Fruit fly (Drosophila melanogaster): ENCODE measurements around the gene CG2218.

The CG2218 gene

dm6 chr3R:30428459-30428858, 383 bp upstream of the CG2218 start, which contains the start of gene CG15533:
Gene CG15533, plus strand, starts transcription at chr3R:30428820.
- TF ChIP-seq CG4820 (GFP tag; optimal IDR thresholded peaks at IDR 0.05) (no peak), Ets65A (GFP tag) (peak; percentile 52), CG18476 (GFP tag; optimal IDR thresholded peaks at IDR 0.05) (no peak), CG2875 (GFP tag; optimal IDR thresholded peaks at IDR 0.05) (no peak), tll (GFP tag; optimal IDR thresholded peaks at IDR 0.05) (no peak), sug (tag; optimal IDR thresholded peaks at IDR 0.05) (peak; percentile 94), Kr (GFP tag; optimal IDR thresholded peaks at IDR 0.05) (no peak), exex (tag; optimal IDR thresholded peaks at IDR 0.05) (peak; percentile 88), cwo (GFP tag; optimal IDR thresholded peaks at IDR 0.05) (peak; percentile 2), CG3065 (GFP tag; optimal IDR thresholded peaks at IDR 0.05) (no peak), mirr (GFP tag; optimal IDR thresholded peaks at IDR 0.05) (no peak)

- TF ChIP-seq Rx (GFP tag; IDR thresholded peaks at IDR 0.05) (no peak), CG2116 (GFP tag; optimal IDR thresholded peaks at IDR 0.05) (no peak), CG15269 (tag; optimal IDR thresholded peaks at IDR 0.05) (no peak), BEAF-32 (GFP tag; optimal IDR thresholded peaks at IDR 0.05) (no peak), CG14710 (tag; optimal IDR thresholded peaks at IDR 0.05) (no peak), CG6791 (GFP tag; IDR thresholded peaks at IDR 0.05; ENCODE audit: partially characterized antibody) (no peak), Gsc (GFP tag; IDR thresholded peaks at IDR 0.05) (no peak), tna (GFP tag; IDR thresholded peaks at IDR 0.05; ENCODE audit: partially characterized antibody) (no peak), Nf-YC (tag; optimal IDR thresholded peaks at IDR 0.05) (no peak), CG1792 (GFP tag; optimal IDR thresholded peaks at IDR 0.05) (no peak), gsb-n (tag; optimal IDR thresholded peaks at IDR 0.05) (no peak), CG7928 (GFP tag; optimal IDR thresholded peaks at IDR 0.05) (no peak), Nf-YB (GFP tag; optimal IDR thresholded peaks at IDR 0.05) (no peak), CG13624 (GFP tag; optimal IDR thresholded peaks at IDR 0.05) (no peak)
Observed at dm6 chr3R:30426626-30427025, 1.4 kb downstream of the CG2218 start.

dm6 chr3R:30425622-30426021, 2.5 kb downstream of the CG2218 start:
- TF ChIP-seq row (GFP tag; IDR thresholded peaks at IDR 0.05) (peak; percentile 17; the same call in 1 of the 3 replicates), CG42726 (GFP tag; IDR thresholded peaks at IDR 0.05; ENCODE audit: partially characterized antibody) (0 out of 2 replicates have a peak, but pooled peaks have one; percentile 4), CG6791 (GFP tag; IDR thresholded peaks at IDR 0.05; ENCODE audit: partially characterized antibody) (no peak), CG3995 (GFP tag; optimal IDR thresholded peaks at IDR 0.05) (peak; percentile 72), CG8388 (GFP tag; optimal IDR thresholded peaks at IDR 0.05) (peak; percentile 19), D19A (tag; optimal IDR thresholded peaks at IDR 0.05) (no peak), cwo (GFP tag; optimal IDR thresholded peaks at IDR 0.05) (peak; percentile 78), exex (tag; optimal IDR thresholded peaks at IDR 0.05) (peak; percentile 10)

dm6 chr3R:30424993-30425392, 3.1 kb downstream of the CG2218 start, which contains the start of gene CG15536:
Gene CG15536, minus strand, starts transcription at chr3R:30425162.
- TF ChIP-seq stwl (tag; optimal IDR thresholded peaks at IDR 0.05) = peak; percentile 72
- no peak for TF ChIP-seq fd64A (GFP tag; optimal IDR thresholded peaks at IDR 0.05)
- TF ChIP-seq CrebB (tag; optimal IDR thresholded peaks at IDR 0.05) = no peak
- no peak for TF ChIP-seq CG30431 (GFP tag; optimal IDR thresholded peaks at IDR 0.05)
- TF ChIP-seq Fer3 (tag; optimal IDR thresholded peaks at IDR 0.05) = no peak
- no peak for TF ChIP-seq CG18476 (GFP tag; optimal IDR thresholded peaks at IDR 0.05)
- peak; percentile 15; the same call in 2 of the 3 replicates for TF ChIP-seq zen2 (GFP tag; IDR thresholded peaks at IDR 0.05; ENCODE audit: partially characterized antibody)
- no peak for TF ChIP-seq Lpt (GFP tag; optimal IDR thresholded peaks at IDR 0.05)
- TF ChIP-seq toy (GFP tag; IDR thresholded peaks at IDR 0.05) = no peak
- no peak for TF ChIP-seq kay (GFP tag; optimal IDR thresholded peaks at IDR 0.05)
- TF ChIP-seq grau (tag; optimal IDR thresholded peaks at IDR 0.05) = peak; percentile 17
- no peak for TF ChIP-seq Dip2 (GFP tag; IDR thresholded peaks at IDR 0.05)
- no peak for TF ChIP-seq gem (tag; optimal IDR thresholded peaks at IDR 0.05)
- TF ChIP-seq Usf (GFP tag; optimal IDR thresholded peaks at IDR 0.05) = no peak
- TF ChIP-seq eve (GFP tag; optimal IDR thresholded peaks at IDR 0.05) = no peak
- no peak for TF ChIP-seq Xrp1 (GFP tag; IDR thresholded peaks at IDR 0.05)
- no peak for TF ChIP-seq pros (GFP tag; optimal IDR thresholded peaks at IDR 0.05)
- no peak for TF ChIP-seq mirr (GFP tag; optimal IDR thresholded peaks at IDR 0.05)
- TF ChIP-seq CG13624 (GFP tag; optimal IDR thresholded peaks at IDR 0.05) = no peak
